Fruit fly (Drosophila melanogaster): ENCODE measurements around the gene Whamy.

Whamy gene

dm6 chr3R:9768884-9769283, 5.3 kb downstream of the Whamy start, which contains the start of gene MED6 (continued):
- TF ChIP-seq sisA (GFP tag; IDR thresholded peaks at IDR 0.05) (no peak), sug (tag; optimal IDR thresholded peaks at IDR 0.05) (no peak), pum (GFP tag; optimal IDR thresholded peaks at IDR 0.05) (no peak), ci (GFP tag; IDR thresholded peaks at IDR 0.05) (0 out of 3 replicates have a peak, but pooled peaks have one; percentile 7), org-1 (GFP tag; optimal IDR thresholded peaks at IDR 0.05) (no peak), CG10267 (tag; optimal IDR thresholded peaks at IDR 0.05) (no peak), CG9609 (GFP tag; optimal IDR thresholded peaks at IDR 0.05) (no peak), Dref (GFP tag; IDR thresholded peaks at IDR 0.05) (0 out of 2 replicates have a peak, but pooled peaks have one; percentile 27), CG17829 (tag; optimal IDR thresholded peaks at IDR 0.05) (no peak), Rx (GFP tag; IDR thresholded peaks at IDR 0.05) (no peak), CG9876 (GFP tag; optimal IDR thresholded peaks at IDR 0.05) (no peak)

dm6 chr3R:9767620-9768592, 6.3 kb downstream of the Whamy start, which contains the start of gene Naa80:
Naa80 (plus strand) TSS chr3R:9767834.
- TF ChIP-seq Xbp1 (GFP tag; optimal IDR thresholded peaks at IDR 0.05), result peak; percentile 73
- peak; percentile 83 for TF ChIP-seq Side (GFP tag; optimal IDR thresholded peaks at IDR 0.05)
- peak; percentile 89 for TF ChIP-seq CG2120 (GFP tag; optimal IDR thresholded peaks at IDR 0.05)
- TF ChIP-seq nmo (GFP tag; optimal IDR thresholded peaks at IDR 0.05), result peak; percentile 63
- peak; percentile 43 for TF ChIP-seq CG18476 (GFP tag; optimal IDR thresholded peaks at IDR 0.05)
- no peak for TF ChIP-seq Elba2 (GFP tag; optimal IDR thresholded peaks at IDR 0.05)
- peak; percentile 46; the same call in 1 of the 3 replicates for TF ChIP-seq CG16813 (GFP tag; IDR thresholded peaks at IDR 0.05; ENCODE audit: partially characterized antibody)
- no peak for TF ChIP-seq lola (GFP tag; optimal IDR thresholded peaks at IDR 0.05)
- TF ChIP-seq Atf3 (GFP tag; optimal IDR thresholded peaks at IDR 0.05), result peak; percentile 45
- peak; percentile 14 for TF ChIP-seq Hey (tag; optimal IDR thresholded peaks at IDR 0.05)
- peak; percentile 28 for TF ChIP-seq mirr (GFP tag; optimal IDR thresholded peaks at IDR 0.05)
- peak; percentile 96 for TF ChIP-seq MBD-R2 (GFP tag; IDR thresholded peaks at IDR 0.05)
- TF ChIP-seq CG14014 (GFP tag; IDR thresholded peaks at IDR 0.05), result peak; percentile 60; the same call in 1 of the 2 replicates
- no peak for TF ChIP-seq Hmx (GFP tag; optimal IDR thresholded peaks at IDR 0.05)
- TF ChIP-seq tgo (GFP tag; IDR thresholded peaks at IDR 0.05), result peak; percentile 18; the same call in 1 of the 3 replicates
- TF ChIP-seq Usf (GFP tag; optimal IDR thresholded peaks at IDR 0.05), result peak; percentile 10
- TF ChIP-seq grn (GFP tag; optimal IDR thresholded peaks at IDR 0.05), result peak; percentile 10
- peak; percentile 34 for TF ChIP-seq Dek (tag; optimal IDR thresholded peaks at IDR 0.05)
- no peak for TF ChIP-seq gsb-n (tag; optimal IDR thresholded peaks at IDR 0.05)
- peak; percentile 19 for TF ChIP-seq CG12744 (GFP tag; optimal IDR thresholded peaks at IDR 0.05)
- TF ChIP-seq h (optimal IDR thresholded peaks at IDR 0.05), result no peak
- no peak for TF ChIP-seq tap (tag; optimal IDR thresholded peaks at IDR 0.05)
- no peak for TF ChIP-seq CG14860 (GFP tag; IDR thresholded peaks at IDR 0.05; ENCODE audit: partially characterized antibody)
- peak; percentile 65 for TF ChIP-seq bbx (GFP tag; IDR thresholded peaks at IDR 0.05; ENCODE audit: partially characterized antibody)
- peak; percentile 58 for TF ChIP-seq tup (GFP tag; optimal IDR thresholded peaks at IDR 0.05)
- TF ChIP-seq Mrtf (GFP tag; IDR thresholded peaks at IDR 0.05), result no peak
- TF ChIP-seq CG14441 (GFP tag; IDR thresholded peaks at IDR 0.05), result peak; percentile 35; the same call in 1 of the 2 replicates
- TF ChIP-seq gcm2 (GFP tag; optimal IDR thresholded peaks at IDR 0.05), result no peak
- TF ChIP-seq CG6854 (GFP tag; optimal IDR thresholded peaks at IDR 0.05), result no peak
- peak; percentile 76 for TF ChIP-seq pho (GFP tag; optimal IDR thresholded peaks at IDR 0.05)
- no peak for TF ChIP-seq aop (GFP tag; IDR thresholded peaks at IDR 0.05)
- no peak for TF ChIP-seq ap (GFP tag; IDR thresholded peaks at IDR 0.05)
- TF ChIP-seq CG12071 (GFP tag; optimal IDR thresholded peaks at IDR 0.05), result peak; percentile 32
- TF ChIP-seq trh (GFP tag; optimal IDR thresholded peaks at IDR 0.05), result peak; percentile 19
- peak; percentile 81 for TF ChIP-seq MESR4 (GFP tag; optimal IDR thresholded peaks at IDR 0.05)
- peak; percentile 72 for TF ChIP-seq vvl (GFP tag; IDR thresholded peaks at IDR 0.05)
- no peak for TF ChIP-seq CG3838 (GFP tag; optimal IDR thresholded peaks at IDR 0.05)

Measured in whole organism, embryonic.